Worm (Caenorhabditis elegans) whole organism, L3 larva: ENCODE results near the gene cpg-19.

Experiments
- ama-1 ChIP-seq: fragments of 150-350 bp; optimal IDR thresholded peaks from 2 replicates; lab custom pipeline; 2018
- ceh-82 ChIP-seq: fragments of 150-350 bp; optimal IDR thresholded peaks from 2 replicates; lab custom pipeline; 2014; ENCODE audit warnings: missing biosample characterization, missing genetic modification characterization
- egl-27 ChIP-seq: sonication (generic microtip); optimal IDR thresholded peaks from 4 replicates; lab custom pipeline; 2017; ENCODE audit warnings: missing biosample characterization, missing genetic modification reagents, missing genetic modification characterization
- nhr-12 ChIP-seq: fragments of 150-350 bp; optimal IDR thresholded peaks from 2 replicates; lab custom pipeline; 2014; ENCODE audit warnings: missing biosample characterization, missing genetic modification characterization
- nhr-23 ChIP-seq: fragments of 150-350 bp; optimal IDR thresholded peaks from 2 replicates; lab custom pipeline; 2014; ENCODE audit warnings: missing biosample characterization, missing genetic modification reagents, missing genetic modification characterization
- nhr-28 ChIP-seq: fragments of 150-350 bp; optimal IDR thresholded peaks from 2 replicates; lab custom pipeline; 2014; ENCODE audit warnings: missing biosample characterization, missing genetic modification characterization
- nhr-43 ChIP-seq: sonication (generic microtip); optimal IDR thresholded peaks from 2 replicates; lab custom pipeline; 2016; ENCODE audit warnings: mild to moderate bottlenecking, missing genetic modification characterization, missing compliant biosample characterization; ENCODE audit not compliant: poor library complexity, severe bottlenecking
- pha-4 ChIP-seq: fragments of 150-350 bp; optimal IDR thresholded peaks from 2 replicates; lab custom pipeline; 2014; ENCODE audit warnings: missing biosample characterization, missing genetic modification reagents, missing genetic modification characterization
- tbx-2 ChIP-seq: sonication (generic microtip); optimal IDR thresholded peaks from 2 replicates; lab custom pipeline; 2016; ENCODE audit warnings: mild to moderate bottlenecking, missing genetic modification characterization, missing compliant biosample characterization
- unc-39 ChIP-seq: sonication (generic microtip); optimal IDR thresholded peaks from 4 replicates; lab custom pipeline; 2017; ENCODE audit warnings: missing biosample characterization, missing genetic modification characterization
- unc-62 ChIP-seq: fragments of 150-350 bp; sonication (generic microtip); optimal IDR thresholded peaks from 4 replicates; lab custom pipeline; 2014; ENCODE audit warnings: missing biosample characterization, missing genetic modification reagents, missing genetic modification characterization
- ztf-11 ChIP-seq: fragments of 150-350 bp; optimal IDR thresholded peaks from 2 replicates; lab custom pipeline; 2014; ENCODE audit warnings: missing biosample characterization, missing genetic modification characterization

DNA sequence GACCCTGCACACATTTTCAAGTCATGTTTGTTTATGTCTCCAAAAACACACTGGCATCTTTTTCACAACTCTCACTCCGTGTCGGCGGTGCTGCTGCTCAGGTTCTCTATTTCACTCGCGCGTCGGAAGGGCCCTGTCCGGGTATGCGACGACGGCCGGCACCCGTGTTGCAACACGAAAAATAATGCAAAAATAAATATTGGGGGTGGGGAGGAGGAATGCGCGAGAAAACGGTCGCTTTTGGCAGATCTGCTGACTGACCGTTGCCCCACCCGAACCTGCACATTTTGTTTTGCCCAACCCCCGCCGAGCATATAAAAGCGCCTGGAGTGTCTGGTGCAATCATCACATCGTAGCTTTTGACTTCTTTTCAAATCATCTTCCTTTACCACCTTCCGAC lies at the start of gene cpg-19:
- TF ChIP-seq nhr-23 (tag; lab: Kevin White, UChicago) (no peak), tbx-2 (no peak), unc-62 (GFP tag; lab: Kevin White, UChicago) (no peak), pha-4 (no peak), ztf-11 (tag; lab: Kevin White, UChicago) (no peak), ama-1 (lab: Kevin White, UChicago) (no peak), ceh-82 (tag; lab: Kevin White, UChicago) (no peak), nhr-28 (tag; lab: Kevin White, UChicago) (no peak), unc-39 (no peak), nhr-43 (no peak), egl-27 (tag; lab: Kevin White, UChicago) (no peak), nhr-12 (tag; lab: Kevin White, UChicago) (no peak)
